Fruit fly (Drosophila melanogaster): ENCODE data around the gene Cyp304a1.
A peak's percentile ranks its signal among the peaks of the same experiment; 100 is the strongest.

The Cyp304a1 gene

dm6 chr3R:12982167-12982981 lies 18.8 kb downstream of the Cyp304a1 start (continued):
- TF ChIP-seq unpg (GFP tag; optimal IDR thresholded peaks at IDR 0.05) = peak; percentile 70
- TF ChIP-seq sens-2 (GFP tag; IDR thresholded peaks at IDR 0.05) = 0 out of 2 replicates have a peak, but pooled peaks have one; percentile 7
- TF ChIP-seq luna (GFP tag; optimal IDR thresholded peaks at IDR 0.05) = no peak
- peak; percentile 81 for TF ChIP-seq grau (tag; optimal IDR thresholded peaks at IDR 0.05)
- no peak; the same call in 2 of the 3 replicates for TF ChIP-seq ken (GFP tag; IDR thresholded peaks at IDR 0.05)
- TF ChIP-seq CG13894 (tag; optimal IDR thresholded peaks at IDR 0.05) = peak; percentile 71
- TF ChIP-seq Ada2b (GFP tag; IDR thresholded peaks at IDR 0.05) = peak; percentile 59
- TF ChIP-seq CG4730 (GFP tag; IDR thresholded peaks at IDR 0.05) = no peak
- 0 out of 2 replicates have a peak, but pooled peaks have one; percentile 25 for TF ChIP-seq bbx (GFP tag; IDR thresholded peaks at IDR 0.05; ENCODE audit: partially characterized antibody)
- no peak for TF ChIP-seq CG11093 (GFP tag; IDR thresholded peaks at IDR 0.05)
- TF ChIP-seq disco-r (GFP tag; optimal IDR thresholded peaks at IDR 0.05) = peak; percentile 12
- no peak for TF ChIP-seq ap (GFP tag; IDR thresholded peaks at IDR 0.05)
- TF ChIP-seq otp (GFP tag; IDR thresholded peaks at IDR 0.05) = 0 out of 3 replicates have a peak, but pooled peaks have one; percentile 25
- no peak for TF ChIP-seq dati (GFP tag; IDR thresholded peaks at IDR 0.05)
- peak in 2 of 3 experiments; percentile 56 to 63 for TF ChIP-seq lola (GFP tag; optimal IDR thresholded peaks at IDR 0.05)
- peak; percentile 20 for TF ChIP-seq lbe (GFP tag; optimal IDR thresholded peaks at IDR 0.05)
- peak; percentile 68; the same call in 1 of the 2 replicates for TF ChIP-seq ara (GFP tag; IDR thresholded peaks at IDR 0.05)
- TF ChIP-seq Lhr (GFP tag; optimal IDR thresholded peaks at IDR 0.05) = peak; percentile 37
- TF ChIP-seq ac (GFP tag; optimal IDR thresholded peaks at IDR 0.05) = no peak
- TF ChIP-seq nerfin-2 (GFP tag; IDR thresholded peaks at IDR 0.05; ENCODE audit: partially characterized antibody) = no peak
- TF ChIP-seq Sox100B (GFP tag; optimal IDR thresholded peaks at IDR 0.05) = peak; percentile 60
- TF ChIP-seq Fer2 (tag; optimal IDR thresholded peaks at IDR 0.05) = peak; percentile 5
- peak; percentile 82 for TF ChIP-seq Dek (tag; optimal IDR thresholded peaks at IDR 0.05)
- TF ChIP-seq CG14860 (GFP tag; IDR thresholded peaks at IDR 0.05; ENCODE audit: partially characterized antibody) = no peak
- peak; percentile 39 for TF ChIP-seq CrebB (tag; optimal IDR thresholded peaks at IDR 0.05)
- TF ChIP-seq CG4328 (GFP tag; optimal IDR thresholded peaks at IDR 0.05) = peak; percentile 58
- peak; percentile 64 for TF ChIP-seq HmgZ (tag; optimal IDR thresholded peaks at IDR 0.05)
- TF ChIP-seq Hr78 (GFP tag; optimal IDR thresholded peaks at IDR 0.05) = no peak
- TF ChIP-seq peb (GFP tag; IDR thresholded peaks at IDR 0.05) = no peak
- TF ChIP-seq sisA (GFP tag; IDR thresholded peaks at IDR 0.05) = peak; percentile 48
- peak; percentile 13 for TF ChIP-seq mam (GFP tag; optimal IDR thresholded peaks at IDR 0.05)
- peak; percentile 20 for TF ChIP-seq CG15601 (tag; optimal IDR thresholded peaks at IDR 0.05)
- peak; percentile 55 for TF ChIP-seq Nf-YC (tag; optimal IDR thresholded peaks at IDR 0.05)
- TF ChIP-seq vnd (GFP tag; IDR thresholded peaks at IDR 0.05; ENCODE audit: partially characterized antibody) = no peak
- no peak for TF ChIP-seq H2.0 (GFP tag; IDR thresholded peaks at IDR 0.05)
- TF ChIP-seq kah (GFP tag; optimal IDR thresholded peaks at IDR 0.05) = no peak
- TF ChIP-seq CG7786 (GFP tag; optimal IDR thresholded peaks at IDR 0.05) = no peak
- peak; percentile 64 for TF ChIP-seq Ptx1 (GFP tag; IDR thresholded peaks at IDR 0.05)
- TF ChIP-seq nerfin-1 (tag; optimal IDR thresholded peaks at IDR 0.05) = peak; percentile 52
